Worm (Caenorhabditis elegans): ENCODE results near the gene Y57E12AL.1.

The Y57E12AL.1 gene

DNA sequence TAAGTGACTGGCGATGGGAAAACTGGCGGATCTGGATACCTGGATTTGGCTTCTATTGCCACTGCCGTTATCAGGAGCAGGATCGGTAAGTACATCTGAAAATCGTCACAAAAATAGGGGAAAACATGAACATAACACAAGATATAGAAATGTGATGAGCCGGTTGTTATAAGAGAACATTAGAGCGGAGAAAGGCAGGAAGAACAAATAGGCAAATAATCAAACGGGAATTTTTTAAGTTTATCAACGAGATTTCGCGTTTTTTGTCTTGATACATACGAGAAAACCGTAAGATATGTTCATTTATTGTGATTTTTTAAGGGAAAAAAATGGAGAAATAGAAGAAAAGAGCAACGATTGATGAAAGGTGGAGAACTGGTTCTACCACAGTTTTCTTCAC lies 4.9 kb downstream of the Y57E12AL.1 start, which contains the start of gene Y57E12AR.1:
Y57E12AR.1 (minus strand) TSS at position 101 of the 400 bp plus-strand sequence.
- TF ChIP-seq F57A8.1 (GFP tag; optimal IDR thresholded peaks at IDR 0.05) (no peak), ZK185.1 (tag; optimal IDR thresholded peaks at IDR 0.05; ENCODE audit: poor library complexity, severe bottlenecking) (no peak), F57C9.4 (tag; optimal IDR thresholded peaks at IDR 0.05) (no peak), lir-1 (GFP tag; conservative IDR thresholded peaks at IDR 0.05) (no peak), ztf-26 (tag; optimal IDR thresholded peaks at IDR 0.05) (no peak), sdz-38 (tag; optimal IDR thresholded peaks at IDR 0.05) (no peak), mxl-1 (tag; optimal IDR thresholded peaks at IDR 0.05) (no peak), lag-1 (GFP tag; IDR thresholded peaks at IDR 0.05) (no peak), Y53F4B.3 (GFP tag; IDR thresholded peaks at IDR 0.05) (no peak)

DNA sequence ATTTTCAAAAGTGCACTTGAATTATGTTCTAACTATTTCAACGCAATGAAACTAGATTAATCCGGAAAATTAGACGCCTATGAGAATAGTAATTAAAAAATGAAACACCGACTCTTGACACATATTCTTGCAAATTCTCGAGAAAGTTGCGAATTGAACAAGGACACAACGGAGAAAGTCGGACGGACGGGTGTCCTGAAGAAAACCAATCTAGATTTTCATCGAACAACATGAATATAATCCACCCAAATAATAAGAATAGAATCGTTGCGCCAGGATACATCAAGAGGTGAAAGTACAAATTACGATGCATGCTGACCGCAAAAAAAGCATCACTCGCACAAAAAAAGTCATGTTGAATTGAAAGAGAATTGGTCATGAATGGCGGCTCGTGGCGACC lies 8.5 kb downstream of the Y57E12AL.1 start:
- no peak for TF ChIP-seq K11D2.4 (GFP tag; IDR thresholded peaks at IDR 0.05)
- TF ChIP-seq sea-2 (GFP tag; IDR thresholded peaks at IDR 0.05): no peak
- no peak for TF ChIP-seq ceh-40 (GFP tag; IDR thresholded peaks at IDR 0.05)
- no peak for TF ChIP-seq nhr-80 (tag; optimal IDR thresholded peaks at IDR 0.05)
- TF ChIP-seq nfyb-1 (GFP tag; IDR thresholded peaks at IDR 0.05): no peak
- no peak for TF ChIP-seq unc-62 (GFP tag; optimal IDR thresholded peaks at IDR 0.05)
- TF ChIP-seq sdz-38 (tag; optimal IDR thresholded peaks at IDR 0.05): no peak
- no peak for TF ChIP-seq madf-8 (GFP tag; conservative IDR thresholded peaks at IDR 0.05)
- TF ChIP-seq pbrm-1 (GFP tag; IDR thresholded peaks at IDR 0.05): no peak
- no peak for TF ChIP-seq athp-1 (tag; optimal IDR thresholded peaks at IDR 0.05)
- no peak for TF ChIP-seq lin-35 (GFP tag; optimal IDR thresholded peaks at IDR 0.05)
- no peak for TF ChIP-seq hmg-20 (GFP tag; IDR thresholded peaks at IDR 0.05)
- TF ChIP-seq D2030.7 (GFP tag; IDR thresholded peaks at IDR 0.05): no peak
- TF ChIP-seq bed-1 (GFP tag; IDR thresholded peaks at IDR 0.05): no peak
- TF ChIP-seq nhr-90 (tag; optimal IDR thresholded peaks at IDR 0.05): no peak
- TF ChIP-seq madf-3 (GFP tag; IDR thresholded peaks at IDR 0.05): no peak
- TF ChIP-seq egrh-3 (GFP tag; IDR thresholded peaks at IDR 0.05): no peak

DNA sequence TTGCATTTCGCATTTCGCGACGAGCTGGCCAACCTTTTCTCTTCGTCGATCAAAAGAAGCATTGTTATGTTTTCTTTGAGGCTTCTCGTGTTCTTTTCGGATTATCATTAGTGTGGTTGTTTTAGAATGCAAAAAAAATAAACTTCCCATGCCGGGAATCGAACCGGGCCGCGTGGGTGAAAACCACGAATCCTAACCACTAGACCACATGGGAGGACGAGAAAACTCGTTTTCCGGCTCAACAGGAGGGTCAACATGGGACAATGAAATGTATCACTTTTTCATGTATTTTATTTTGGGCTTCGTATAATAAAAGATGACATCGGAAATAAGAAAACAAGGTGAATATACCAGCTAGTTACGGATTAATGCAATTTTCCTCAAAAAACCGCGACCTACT lies 9.3 kb downstream of the Y57E12AL.1 start:
- TF ChIP-seq dpff-1 (tag; optimal IDR thresholded peaks at IDR 0.05) (no peak), B0261.1 (tag; optimal IDR thresholded peaks at IDR 0.05) (peak; percentile 64), mel-28 (tag; optimal IDR thresholded peaks at IDR 0.05; ENCODE audit: borderline replicate concordance) (no peak), akir-1 (GFP tag; optimal IDR thresholded peaks at IDR 0.05) (no peak), madf-6 (GFP tag; IDR thresholded peaks at IDR 0.05) (0 out of 2 replicates have a peak, but pooled peaks have one; percentile 11), B0336.3 (GFP tag; IDR thresholded peaks at IDR 0.05) (no peak), nfya-1 (tag; optimal IDR thresholded peaks at IDR 0.05; ENCODE audit: borderline replicate concordance, insufficient read depth) (no peak), rec-8 (tag; optimal IDR thresholded peaks at IDR 0.05) (no peak), snpc-4 (GFP tag; optimal IDR thresholded peaks at IDR 0.05) (no peak), snpc-4 (tag; optimal IDR thresholded peaks at IDR 0.05) (peak in 1 of 4 experiments; percentile 8), egl-44 (GFP tag; IDR thresholded peaks at IDR 0.05) (no peak), unc-62 (GFP tag; optimal IDR thresholded peaks at IDR 0.05) (no peak), hmg-1.2 (GFP tag; IDR thresholded peaks at IDR 0.05) (0 out of 2 replicates have a peak, but pooled peaks have one; percentile 10), attf-3 (GFP tag; conservative IDR thresholded peaks at IDR 0.05) (no peak), tbp1 (GFP tag; optimal IDR thresholded peaks at IDR 0.05) (peak; percentile 85), rpc-1 (optimal IDR thresholded peaks at IDR 0.05) (peak; percentile 53), rpc-1 (tag; optimal IDR thresholded peaks at IDR 0.05) (peak; percentile 68), ztf-28 (GFP tag; IDR thresholded peaks at IDR 0.05) (no peak), lin-26 (GFP tag; IDR thresholded peaks at IDR 0.05) (peak; percentile 55; the same call in 1 of the 2 replicates), mxl-1 (tag; optimal IDR thresholded peaks at IDR 0.05) (no peak), ztf-26 (tag; optimal IDR thresholded peaks at IDR 0.05) (no peak), ccch-3 (GFP tag; optimal IDR thresholded peaks at IDR 0.05) (no peak), ztf-25 (GFP tag; IDR thresholded peaks at IDR 0.05) (0 out of 2 replicates have a peak, but pooled peaks have one; percentile 40)

All from whole organism, young adult.